Worm (Caenorhabditis elegans) whole organism, late embryonic: Measurements from ENCODE around the gene ZC506.1.

Experiments used
- ceh-22 ChIP-seq: sonication (generic microtip); optimal IDR thresholded peaks from 2 replicates; lab custom pipeline; 2017; ENCODE audit warnings: missing biosample characterization, missing genetic modification characterization
- unc-55 ChIP-seq: sonication (generic microtip); optimal IDR thresholded peaks from 2 replicates; lab custom pipeline; 2017; ENCODE audit warnings: missing biosample characterization, missing genetic modification reagents, missing genetic modification characterization

- TF ChIP-seq ceh-22 (tag; lab: Kevin White, UChicago) (no peak), unc-55 (GFP tag; lab: Kevin White, UChicago) (no peak)
Measured at ce11 chrX:9976206-9976605, 17.4 kb downstream of the ZC506.1 start, which contains the start of gene mgl-1.
